Fruit fly (Drosophila melanogaster) whole organism, wandering third instar larva: Measurements from ENCODE around the gene CG5846.

Source experiments
- Abd-B ChIP-seq: fragments of >200 bp; optimal IDR thresholded peaks from 2 replicates; lab custom pipeline; 2017; ENCODE audit warnings: missing biosample characterization, missing genetic modification characterization
- CG32264 ChIP-seq: fragments of 200-800 bp; sonication (Bioruptor generic); optimal IDR thresholded peaks from 2 replicates; lab custom pipeline; 2016; ENCODE audit warnings: missing biosample characterization, missing genetic modification characterization
- CG9705 ChIP-seq: fragments of 200-800 bp; sonication (Bioruptor generic); optimal IDR thresholded peaks from 2 replicates; lab custom pipeline; 2018; ENCODE audit warnings: missing biosample characterization, mild to moderate bottlenecking, missing genetic modification characterization
- CrebA ChIP-seq: fragments of 200-800 bp; sonication (Bioruptor generic); optimal IDR thresholded peaks from 2 replicates; lab custom pipeline; 2016; ENCODE audit warnings: missing biosample characterization, mild to moderate bottlenecking, missing genetic modification characterization, borderline replicate concordance
- Dfd ChIP-seq: fragments of >200 bp; optimal IDR thresholded peaks from 2 replicates; lab custom pipeline; 2017; ENCODE audit warnings: missing biosample characterization, missing genetic modification characterization
- Dif ChIP-seq: fragments of 200-275, 200-300 bp; sonication (Bioruptor generic); optimal IDR thresholded peaks from 2 replicates; lab custom pipeline; 2018; ENCODE audit warnings: missing biosample characterization, missing genetic modification characterization; ENCODE audit not compliant: partially characterized antibody
- GATAd ChIP-seq: sonication (Bioruptor generic); optimal IDR thresholded peaks from 2 replicates; lab custom pipeline; 2016; ENCODE audit warnings: missing biosample characterization, missing genetic modification characterization
- HLH106 ChIP-seq: fragments of 200-800 bp; optimal IDR thresholded peaks from 3 replicates; lab custom pipeline; 2019; ENCODE audit warnings: missing biosample characterization, mild to moderate bottlenecking, missing genetic modification characterization, moderate library complexity
- Hnf4 ChIP-seq: fragments of 200-800 bp; sonication (Bioruptor generic); optimal IDR thresholded peaks from 2 replicates; lab custom pipeline; 2016; ENCODE audit warnings: missing biosample characterization, mild to moderate bottlenecking, missing genetic modification characterization
- Hr78 ChIP-seq: fragments of >200 bp; optimal IDR thresholded peaks from 2 replicates; lab custom pipeline; 2017; ENCODE audit warnings: missing biosample characterization, missing genetic modification characterization
- Hr83 ChIP-seq: fragments of 200-300 bp; sonication (Bioruptor generic); optimal IDR thresholded peaks from 2 replicates; lab custom pipeline; 2016; ENCODE audit warnings: missing biosample characterization, mild to moderate bottlenecking, missing genetic modification characterization, moderate library complexity; ENCODE audit not compliant: poor library complexity, severe bottlenecking
- Jra ChIP-seq: sonication (Bioruptor generic); optimal IDR thresholded peaks from 2 replicates; lab custom pipeline; 2016; ENCODE audit warnings: missing biosample characterization, missing genetic modification characterization
- Mio ChIP-seq: sonication (Bioruptor generic); optimal IDR thresholded peaks from 2 replicates; lab custom pipeline; 2016; ENCODE audit warnings: missing biosample characterization, missing genetic modification characterization
- Myc ChIP-seq: fragments of >200 bp; optimal IDR thresholded peaks from 2 replicates; lab custom pipeline; 2017
- N ChIP-seq: fragments of >200 bp; optimal IDR thresholded peaks from 2 replicates; lab custom pipeline; 2018; ENCODE audit warnings: missing biosample characterization, missing external identifiers, missing genetic modification characterization
- OdsH ChIP-seq: fragments of 200-800 bp; sonication (Bioruptor generic); optimal IDR thresholded peaks from 2 replicates; lab custom pipeline; 2016; ENCODE audit warnings: missing biosample characterization, mild to moderate bottlenecking, missing genetic modification characterization
- Rel ChIP-seq, 2 experiments: fragments of 200-800 bp; sonication (Bioruptor generic) in 1 of 2; optimal IDR thresholded peaks; 2 replicates in 1 of 2; 3 replicates in 1 of 2; lab custom pipeline; 2016 to 2019; ENCODE audit warnings: mild to moderate bottlenecking in 2 of 2, missing biosample characterization in 2 of 2, missing genetic modification characterization in 2 of 2, moderate library complexity in 1 of 2
- Sp1 ChIP-seq: fragments of 200-800 bp; sonication (Bioruptor generic); optimal IDR thresholded peaks from 3 replicates; lab custom pipeline; 2019; ENCODE audit warnings: missing biosample characterization, mild to moderate bottlenecking, missing genetic modification characterization, moderate library complexity
- Vsx2 ChIP-seq: fragments of 200-300, 225-300 bp; sonication (Bioruptor generic); optimal IDR thresholded peaks from 2 replicates; lab custom pipeline; 2018; ENCODE audit warnings: missing biosample characterization, missing genetic modification characterization; ENCODE audit not compliant: partially characterized antibody
- br ChIP-seq: fragments of 200-800 bp; sonication (Bioruptor generic); optimal IDR thresholded peaks from 2 replicates; lab custom pipeline; 2016; ENCODE audit warnings: missing biosample characterization, missing genetic modification characterization
- brk ChIP-seq: fragments of 200-800 bp; sonication (Bioruptor generic); optimal IDR thresholded peaks from 2 replicates; lab custom pipeline; 2016; ENCODE audit warnings: missing biosample characterization, mild to moderate bottlenecking, missing genetic modification characterization
- dl ChIP-seq, 2 experiments: fragments of 175-275, 200-275 bp in 1 of 2; fragments of 200-275 bp in 1 of 2; sonication (Bioruptor generic); optimal IDR thresholded peaks; lab custom pipeline; 2018; ENCODE audit warnings: mild to moderate bottlenecking in 2 of 2, missing biosample characterization in 2 of 2, missing genetic modification characterization in 2 of 2, moderate library complexity in 2 of 2; ENCODE audit not compliant: partially characterized antibody in 2 of 2, insufficient read depth in 1 of 2
- dmrt93B ChIP-seq: fragments of 200-800 bp; sonication (Bioruptor generic); optimal IDR thresholded peaks from 2 replicates; lab custom pipeline; 2018; ENCODE audit warnings: missing biosample characterization, mild to moderate bottlenecking, missing genetic modification characterization
- dsf ChIP-seq: sonication (Bioruptor generic); optimal IDR thresholded peaks from 2 replicates; lab custom pipeline; 2016; ENCODE audit warnings: missing biosample characterization, missing genetic modification characterization, borderline replicate concordance
- ey ChIP-seq: fragments of 200-800 bp; sonication (Bioruptor generic); optimal IDR thresholded peaks from 2 replicates; lab custom pipeline; 2016; ENCODE audit warnings: missing biosample characterization, missing genetic modification characterization
- foxo ChIP-seq, 2 experiments: fragments of 200-800 bp; sonication (Bioruptor generic); optimal IDR thresholded peaks; 2 replicates in 1 of 2; 3 replicates in 1 of 2; lab custom pipeline; 2016 to 2017; ENCODE audit warnings: missing biosample characterization in 2 of 2, missing genetic modification characterization in 2 of 2
- fru ChIP-seq: fragments of 200-800 bp; sonication (Bioruptor generic); optimal IDR thresholded peaks from 3 replicates; lab custom pipeline; 2016; ENCODE audit warnings: missing biosample characterization, mild to moderate bottlenecking, missing genetic modification characterization
- h ChIP-seq: fragments of 200-800 bp; sonication (Bioruptor generic); optimal IDR thresholded peaks from 3 replicates; lab custom pipeline; 2016; ENCODE audit warnings: missing biosample characterization, mild to moderate bottlenecking, missing genetic modification characterization
- jim ChIP-seq: fragments of 175-275, 200-325 bp; sonication (Bioruptor generic); optimal IDR thresholded peaks from 2 replicates; lab custom pipeline; 2016; ENCODE audit warnings: missing biosample characterization, mild to moderate bottlenecking, missing genetic modification characterization
- lola ChIP-seq: fragments of >200 bp; optimal IDR thresholded peaks from 2 replicates; lab custom pipeline; 2017; ENCODE audit warnings: missing biosample characterization, missing genetic modification characterization
- pan ChIP-seq: fragments of >200 bp; optimal IDR thresholded peaks from 2 replicates; lab custom pipeline; 2017
- psq ChIP-seq: fragments of 200-800 bp; sonication (Bioruptor generic); optimal IDR thresholded peaks from 3 replicates; lab custom pipeline; 2017; ENCODE audit warnings: missing biosample characterization, mild to moderate bottlenecking, missing genetic modification characterization, moderate library complexity
- rgr ChIP-seq: fragments of 200-800 bp; sonication (Bioruptor generic); optimal IDR thresholded peaks from 3 replicates; lab custom pipeline; 2016; ENCODE audit warnings: missing biosample characterization, mild to moderate bottlenecking, missing genetic modification characterization
- sage ChIP-seq: fragments of 200-800 bp; sonication (Bioruptor generic); optimal IDR thresholded peaks from 2 replicates; lab custom pipeline; 2016; ENCODE audit warnings: missing biosample characterization, mild to moderate bottlenecking, missing genetic modification characterization
- sv ChIP-seq: fragments of 200-800 bp; sonication (Bioruptor generic); optimal IDR thresholded peaks from 3 replicates; lab custom pipeline; 2016; ENCODE audit warnings: missing biosample characterization, missing genetic modification characterization
- tai ChIP-seq: sonication (Bioruptor generic); optimal IDR thresholded peaks from 2 replicates; lab custom pipeline; 2016; ENCODE audit warnings: missing biosample characterization, missing genetic modification characterization
- usp ChIP-seq: fragments of >200 bp; optimal IDR thresholded peaks from 2 replicates; lab custom pipeline; 2017; ENCODE audit warnings: missing biosample characterization, missing genetic modification characterization
- woc ChIP-seq: sonication (Bioruptor generic); optimal IDR thresholded peaks from 2 replicates; lab custom pipeline; 2016; ENCODE audit warnings: missing biosample characterization, mild to moderate bottlenecking, missing genetic modification characterization

Gene CG5846

dm6 chr2L:9963603-9964042 lies 6.6 kb upstream of the CG5846 start, which contains the start of gene CG5850:
CG5850 (minus strand) TSS chr2L:9963949.
- peak; percentile 61 for TF ChIP-seq rgr
- TF ChIP-seq Abd-B (GFP tag; lab: Kevin White, UChicago) = no peak
- no peak for TF ChIP-seq Mio (GFP tag; lab: Kevin White, UChicago)
- TF ChIP-seq fru (GFP tag; lab: Kevin White, UChicago) = no peak
- no peak for TF ChIP-seq Myc (lab: Kevin White, UChicago)
- TF ChIP-seq sv = no peak
- peak in 1 of 2 experiments; percentile 14 for TF ChIP-seq foxo (GFP tag; optimal IDR thresholded peaks at IDR 0.05; lab: Kevin White, UChicago)
- no peak for TF ChIP-seq Dfd (GFP tag; lab: Kevin White, UChicago)
- no peak for TF ChIP-seq br
- TF ChIP-seq Rel (GFP tag; optimal IDR thresholded peaks at IDR 0.05; lab: Kevin White, UChicago) = no peak
- no peak for TF ChIP-seq Rel (tag; optimal IDR thresholded peaks at IDR 0.05; lab: Kevin White, UChicago)
- no peak for TF ChIP-seq Hr83 (GFP tag; lab: Kevin White, UChicago)
- TF ChIP-seq brk (GFP tag; lab: Kevin White, UChicago) = no peak
- no peak for TF ChIP-seq CrebA
- no peak for TF ChIP-seq CG9705 (GFP tag; lab: Kevin White, UChicago)
- TF ChIP-seq Hr78 (GFP tag; lab: Kevin White, UChicago) = no peak
- no peak for TF ChIP-seq psq (GFP tag; lab: Kevin White, UChicago)
- no peak for TF ChIP-seq sage (GFP tag; lab: Kevin White, UChicago)
- no peak for TF ChIP-seq dmrt93B (GFP tag; lab: Kevin White, UChicago)
- no peak for TF ChIP-seq tai (GFP tag; lab: Kevin White, UChicago)
- TF ChIP-seq HLH106 = peak; percentile 24
- no peak for TF ChIP-seq CG32264 (GFP tag; lab: Kevin White, UChicago)
- TF ChIP-seq Sp1 (GFP tag; lab: Kevin White, UChicago) = peak; percentile 42
- TF ChIP-seq OdsH (GFP tag; lab: Kevin White, UChicago) = no peak
- TF ChIP-seq h = no peak
- TF ChIP-seq dl (GFP tag; optimal IDR thresholded peaks at IDR 0.05; lab: Kevin White, UChicago; ENCODE audit: insufficient read depth in 1 of 2, partially characterized antibody in 2 of 2) = no peak
- TF ChIP-seq usp (GFP tag; lab: Kevin White, UChicago) = no peak
- no peak for TF ChIP-seq dsf (GFP tag; lab: Kevin White, UChicago)
- TF ChIP-seq jim = no peak
- TF ChIP-seq pan = no peak
- no peak for TF ChIP-seq lola (GFP tag; lab: Kevin White, UChicago)
- no peak for TF ChIP-seq N (GFP tag; lab: Kevin White, UChicago)
- TF ChIP-seq Hnf4 (GFP tag; lab: Kevin White, UChicago) = no peak

dm6 chr2L:9960758-9961157 lies 3.7 kb upstream of the CG5846 start:
- TF ChIP-seq Dfd (GFP tag; lab: Kevin White, UChicago) (no peak), foxo (GFP tag; optimal IDR thresholded peaks at IDR 0.05; lab: Kevin White, UChicago) (no peak), brk (GFP tag; lab: Kevin White, UChicago) (no peak), Abd-B (GFP tag; lab: Kevin White, UChicago) (no peak), tai (GFP tag; lab: Kevin White, UChicago) (no peak), dsf (GFP tag; lab: Kevin White, UChicago) (no peak), Dif (GFP tag; lab: Kevin White, UChicago) (no peak), Rel (GFP tag; optimal IDR thresholded peaks at IDR 0.05; lab: Kevin White, UChicago) (no peak), Rel (tag; optimal IDR thresholded peaks at IDR 0.05; lab: Kevin White, UChicago) (peak; percentile 82), pan (no peak)

DNA sequence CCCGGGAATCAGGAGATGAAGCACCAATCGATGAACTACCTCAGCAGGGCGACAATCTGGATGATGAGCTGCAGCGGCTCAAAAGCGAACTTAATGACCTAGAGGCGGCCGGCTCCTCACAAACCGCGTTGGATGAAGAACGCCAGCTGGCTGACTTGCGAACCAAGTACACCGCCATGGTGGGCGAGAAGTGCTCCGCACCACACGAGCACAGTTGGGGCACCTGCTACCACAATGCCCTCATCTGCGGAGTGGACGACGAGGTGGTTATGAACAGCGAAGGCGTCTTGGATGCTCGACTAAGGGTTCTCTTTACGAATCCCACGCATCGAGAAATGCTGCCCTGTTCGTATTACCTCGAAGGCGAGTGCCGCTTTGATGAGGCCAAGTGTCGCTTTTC lies 2.3 kb downstream of the CG5846 start:
- no peak for TF ChIP-seq Hr83 (GFP tag; lab: Kevin White, UChicago)
- TF ChIP-seq br = no peak
- TF ChIP-seq CG9705 (GFP tag; lab: Kevin White, UChicago) = no peak
- no peak for TF ChIP-seq jim
- no peak for TF ChIP-seq rgr

DNA sequence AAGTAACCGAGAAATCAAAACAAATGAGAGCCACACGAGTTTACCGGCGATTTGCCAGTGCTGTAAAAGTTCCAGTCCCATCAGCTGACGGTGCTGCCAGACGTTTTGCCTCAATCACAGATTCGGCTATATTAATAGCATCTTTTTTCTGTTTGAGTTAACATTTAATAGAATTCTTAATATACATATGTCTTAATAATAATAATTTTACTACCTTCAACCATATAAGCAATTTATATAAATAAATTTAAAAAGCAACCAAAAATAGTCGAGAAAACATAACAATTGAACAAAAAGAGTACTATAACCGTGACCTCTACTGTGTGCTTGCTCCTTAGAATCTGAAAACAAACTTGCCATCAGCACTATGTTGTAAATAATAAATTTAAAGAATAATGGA lies 2.9 kb downstream of the CG5846 start, which contains the start of the genes CG13126 and CG4709:
CG13126 (minus strand) TSS at position 63 of the 400 bp plus-strand sequence.
CG4709 (plus strand) TSS at position 207 of the 400 bp plus-strand sequence.
- TF ChIP-seq CG9705 (GFP tag; lab: Kevin White, UChicago) = peak; percentile 69
- TF ChIP-seq dmrt93B (GFP tag; lab: Kevin White, UChicago) = peak; percentile 79
- TF ChIP-seq lola (GFP tag; lab: Kevin White, UChicago) = no peak
- no peak for TF ChIP-seq Vsx2 (GFP tag; lab: Kevin White, UChicago)
- peak; percentile 85 for TF ChIP-seq sage (GFP tag; lab: Kevin White, UChicago)
- peak; percentile 54 for TF ChIP-seq GATAd
- TF ChIP-seq tai (GFP tag; lab: Kevin White, UChicago) = no peak
- TF ChIP-seq Dif (GFP tag; lab: Kevin White, UChicago) = no peak
- TF ChIP-seq fru (GFP tag; lab: Kevin White, UChicago) = peak; percentile 79
- no peak for TF ChIP-seq Abd-B (GFP tag; lab: Kevin White, UChicago)
- peak; percentile 71 for TF ChIP-seq br
- peak; percentile 58 for TF ChIP-seq dsf (GFP tag; lab: Kevin White, UChicago)
- TF ChIP-seq OdsH (GFP tag; lab: Kevin White, UChicago) = peak; percentile 89
- no peak for TF ChIP-seq dl (GFP tag; optimal IDR thresholded peaks at IDR 0.05; lab: Kevin White, UChicago; ENCODE audit: insufficient read depth in 1 of 2, partially characterized antibody in 2 of 2)
- peak; percentile 93 for TF ChIP-seq rgr
- peak; percentile 93 for TF ChIP-seq brk (GFP tag; lab: Kevin White, UChicago)
- TF ChIP-seq Myc (lab: Kevin White, UChicago) = peak; percentile 32
- TF ChIP-seq CG32264 (GFP tag; lab: Kevin White, UChicago) = no peak
- TF ChIP-seq pan = no peak
- TF ChIP-seq Hnf4 (GFP tag; lab: Kevin White, UChicago) = peak; percentile 81
- peak; percentile 27 for TF ChIP-seq Rel (GFP tag; optimal IDR thresholded peaks at IDR 0.05; lab: Kevin White, UChicago)
- TF ChIP-seq Rel (tag; optimal IDR thresholded peaks at IDR 0.05; lab: Kevin White, UChicago) = peak; percentile 77
- TF ChIP-seq psq (GFP tag; lab: Kevin White, UChicago) = peak; percentile 87
- no peak for TF ChIP-seq Hr78 (GFP tag; lab: Kevin White, UChicago)
- peak; percentile 42 for TF ChIP-seq Jra (GFP tag; lab: Kevin White, UChicago)
- TF ChIP-seq Sp1 (GFP tag; lab: Kevin White, UChicago) = peak; percentile 94
- TF ChIP-seq sv = peak; percentile 77
- peak; percentile 85 for TF ChIP-seq woc (GFP tag; lab: Kevin White, UChicago)
- TF ChIP-seq ey (GFP tag; lab: Kevin White, UChicago) = peak; percentile 75
